Worm (Caenorhabditis elegans): ENCODE measurements around the gene clp-9.

clp-9 gene

ce11 chrV:9841376-9841775 lies 44.4 kb downstream of the clp-9 start, which contains the start of gene sru-36:
Gene sru-36 (plus strand): TSS chrV:9841676.
- no peak for TF ChIP-seq madf-6 (GFP tag; IDR thresholded peaks at IDR 0.05)
- no peak for TF ChIP-seq madf-8 (GFP tag; conservative IDR thresholded peaks at IDR 0.05)
- TF ChIP-seq nfyb-1 (GFP tag; IDR thresholded peaks at IDR 0.05): no peak
- no peak for TF ChIP-seq ztf-6 (GFP tag; IDR thresholded peaks at IDR 0.05)
- TF ChIP-seq let-607 (tag; optimal IDR thresholded peaks at IDR 0.05): no peak
- TF ChIP-seq F37B4.10 (GFP tag; IDR thresholded peaks at IDR 0.05): no peak
- no peak for TF ChIP-seq ZK185.1 (tag; optimal IDR thresholded peaks at IDR 0.05; ENCODE audit: poor library complexity, severe bottlenecking)
- TF ChIP-seq C17E4.6 (GFP tag; IDR thresholded peaks at IDR 0.05): no peak
- TF ChIP-seq zfh-2 (GFP tag; conservative IDR thresholded peaks at IDR 0.05): no peak
- no peak for TF ChIP-seq hrde-1 (tag; optimal IDR thresholded peaks at IDR 0.05; ENCODE audit: borderline replicate concordance)
- no peak for TF ChIP-seq ztf-25 (GFP tag; IDR thresholded peaks at IDR 0.05)
- TF ChIP-seq dpl-1 (GFP tag; optimal IDR thresholded peaks at IDR 0.05): no peak

DNA sequence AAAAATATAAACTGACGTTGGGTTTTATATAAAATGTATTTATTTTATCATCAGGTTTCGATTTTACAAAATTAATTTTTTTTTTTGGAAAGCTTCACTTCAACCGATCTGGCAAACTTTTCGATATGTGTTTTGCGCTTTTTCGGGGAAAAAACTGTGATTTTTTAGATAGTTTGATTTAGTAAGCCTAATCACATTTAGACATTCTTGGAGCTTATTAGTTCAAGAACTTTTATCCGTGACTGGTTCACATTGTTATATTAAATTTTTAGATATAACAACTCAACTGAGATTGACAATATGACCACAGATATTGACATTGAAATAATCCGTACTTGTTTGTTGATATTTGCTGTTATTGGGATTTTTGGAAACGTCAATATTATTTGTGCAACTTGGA lies 48.1 kb downstream of the clp-9 start, which contains the start of gene srsx-21:
TSS of gene srsx-21 (plus strand) at position 301 of the 400 bp plus-strand sequence.
- TF ChIP-seq snpc-1.3 (tag; optimal IDR thresholded peaks at IDR 0.05; ENCODE audit: insufficient read depth) (no peak), aptf-2 (GFP tag; conservative IDR thresholded peaks at IDR 0.05) (no peak), attf-6 (GFP tag; IDR thresholded peaks at IDR 0.05) (no peak), B0336.3 (GFP tag; IDR thresholded peaks at IDR 0.05) (no peak), gei-17 (GFP tag; optimal IDR thresholded peaks at IDR 0.05) (no peak), bed-1 (GFP tag; IDR thresholded peaks at IDR 0.05) (no peak), F33H1.4 (GFP tag; IDR thresholded peaks at IDR 0.05) (no peak), aptf-3 (GFP tag; IDR thresholded peaks at IDR 0.05) (no peak), F57A8.1 (GFP tag; optimal IDR thresholded peaks at IDR 0.05) (no peak), him-1 (tag; optimal IDR thresholded peaks at IDR 0.05) (no peak), mes-4 (tag; optimal IDR thresholded peaks at IDR 0.05) (no peak), dox-1 (GFP tag; IDR thresholded peaks at IDR 0.05) (no peak), ztf-26 (tag; optimal IDR thresholded peaks at IDR 0.05) (no peak)

ce11 chrV:9835945-9836344 lies 49.8 kb downstream of the clp-9 start, which contains the start of gene sru-38:
Gene sru-38 (minus strand): TSS chrV:9836045.
- TF ChIP-seq F55B11.4 (tag; optimal IDR thresholded peaks at IDR 0.05; ENCODE audit: borderline replicate concordance, insufficient read depth): no peak
- no peak for TF ChIP-seq ztf-26 (tag; optimal IDR thresholded peaks at IDR 0.05)
- TF ChIP-seq ekl-4 (GFP tag; IDR thresholded peaks at IDR 0.05): no peak

ce11 chrV:9833900-9834299 lies 51.9 kb downstream of the clp-9 start, which contains the start of gene sru-40:
Gene sru-40 (minus strand): TSS chrV:9834000.
- no peak for TF ChIP-seq Y53F4B.3 (GFP tag; IDR thresholded peaks at IDR 0.05)
- TF ChIP-seq Y95B8A.8 (GFP tag; IDR thresholded peaks at IDR 0.05): no peak
- TF ChIP-seq C06A6.2 (GFP tag; conservative IDR thresholded peaks at IDR 0.05): no peak
- no peak for TF ChIP-seq B0336.3 (GFP tag; IDR thresholded peaks at IDR 0.05)
- no peak for TF ChIP-seq nhr-90 (tag; optimal IDR thresholded peaks at IDR 0.05)
- no peak for TF ChIP-seq hlh-12 (tag; optimal IDR thresholded peaks at IDR 0.05)
- TF ChIP-seq mxl-1 (tag; optimal IDR thresholded peaks at IDR 0.05): no peak
- TF ChIP-seq unc-130 (GFP tag; optimal IDR thresholded peaks at IDR 0.05): no peak
- no peak for TF ChIP-seq attf-3 (GFP tag; conservative IDR thresholded peaks at IDR 0.05)
- no peak for TF ChIP-seq ceh-27 (GFP tag; optimal IDR thresholded peaks at IDR 0.05)
- TF ChIP-seq hrde-1 (tag; optimal IDR thresholded peaks at IDR 0.05; ENCODE audit: borderline replicate concordance): no peak
- no peak for TF ChIP-seq lin-35 (GFP tag; optimal IDR thresholded peaks at IDR 0.05)
- TF ChIP-seq gei-17 (GFP tag; optimal IDR thresholded peaks at IDR 0.05): no peak
- no peak for TF ChIP-seq lsy-27 (tag; optimal IDR thresholded peaks at IDR 0.05; ENCODE audit: borderline replicate concordance, insufficient read depth)
- no peak for TF ChIP-seq die-1 (tag; optimal IDR thresholded peaks at IDR 0.05)

Data from whole organism, young adult.